Fruit fly (Drosophila melanogaster) whole organism, prepupa: ENCODE data around the gene CG1647.
A peak's percentile ranks its signal among the peaks of the same experiment; 100 is the strongest.

Experiments
- Blimp-1 ChIP-seq: fragments of 200-800 bp; sonication (Bioruptor generic); optimal IDR thresholded peaks from 3 replicates; lab custom pipeline; 2017; ENCODE audit warnings: missing biosample characterization, missing genetic modification characterization, mild to moderate bottlenecking, moderate library complexity, missing genetic modification reagents
- CG10631 ChIP-seq: fragments of 200-800 bp; sonication (Bioruptor generic); optimal IDR thresholded peaks from 2 replicates; lab custom pipeline; 2016; ENCODE audit warnings: missing biosample characterization, missing genetic modification characterization
- CG10669 ChIP-seq: fragments of 200-800 bp; sonication (Bioruptor generic); optimal IDR thresholded peaks from 3 replicates; lab custom pipeline; 2018; ENCODE audit warnings: missing biosample characterization, mild to moderate bottlenecking, missing genetic modification characterization, moderate library complexity
- CG11762 ChIP-seq: fragments of 200-800 bp; sonication (Bioruptor generic); optimal IDR thresholded peaks from 3 replicates; lab custom pipeline; 2016; ENCODE audit warnings: missing biosample characterization, missing genetic modification characterization; ENCODE audit not compliant: insufficient read depth
- CG11902 ChIP-seq: fragments of 200-800 bp; sonication (Bioruptor generic); optimal IDR thresholded peaks from 3 replicates; lab custom pipeline; 2016; ENCODE audit warnings: missing biosample characterization, missing genetic modification characterization
- CG15336 ChIP-seq: fragments of 200-800 bp; sonication (Bioruptor generic); IDR thresholded peaks from 2 replicates; pipeline ENCODE4 v1.3.6; 2022; ENCODE audit warnings: missing biosample characterization, missing genetic modification characterization
- CG16779 ChIP-seq: fragments of 200-800 bp; sonication (Bioruptor generic); optimal IDR thresholded peaks from 3 replicates; lab custom pipeline; 2017; ENCODE audit warnings: missing biosample characterization, mild to moderate bottlenecking, missing genetic modification characterization
- CG3032 ChIP-seq: fragments of 200-800 bp; optimal IDR thresholded peaks from 2 replicates; lab custom pipeline; 2019; ENCODE audit warnings: missing biosample characterization, mild to moderate bottlenecking, missing genetic modification characterization, moderate library complexity
- CG31627 ChIP-seq: fragments of 200-800 bp; sonication (Bioruptor generic); optimal IDR thresholded peaks from 3 replicates; lab custom pipeline; 2016; ENCODE audit warnings: missing biosample characterization, missing genetic modification characterization
- CG34406 ChIP-seq: fragments of 200-800 bp; sonication (Bioruptor generic); optimal IDR thresholded peaks from 3 replicates; lab custom pipeline; 2016; ENCODE audit warnings: missing biosample characterization, missing genetic modification characterization
- CG3919 ChIP-seq: fragments of 200-800 bp; sonication (Bioruptor generic); optimal IDR thresholded peaks from 3 replicates; lab custom pipeline; 2016; ENCODE audit warnings: missing biosample characterization, missing genetic modification characterization
- CG6163 ChIP-seq: fragments of 200-800 bp; sonication (Bioruptor generic); IDR thresholded peaks from 3 replicates; pipeline ENCODE4 v1.3.6; 2022; ENCODE audit warnings: missing biosample characterization, missing genetic modification characterization
- CG6276 ChIP-seq: fragments of 200-800 bp; sonication (Bioruptor generic); optimal IDR thresholded peaks from 2 replicates; lab custom pipeline; 2017; ENCODE audit warnings: missing biosample characterization, mild to moderate bottlenecking, missing genetic modification characterization
- CG6792 ChIP-seq: fragments of 200-800 bp; sonication (Bioruptor generic); optimal IDR thresholded peaks from 3 replicates; lab custom pipeline; 2016; ENCODE audit warnings: missing biosample characterization, missing genetic modification characterization
- CG6808 ChIP-seq: fragments of 200-800 bp; sonication (Bioruptor generic); optimal IDR thresholded peaks from 3 replicates; lab custom pipeline; 2017; ENCODE audit warnings: missing biosample characterization, missing genetic modification characterization, mild to moderate bottlenecking, moderate library complexity, missing genetic modification reagents
- CG7368 ChIP-seq: fragments of 200-800 bp; sonication (Bioruptor generic); optimal IDR thresholded peaks from 3 replicates; lab custom pipeline; 2016; ENCODE audit warnings: missing biosample characterization, missing genetic modification characterization
- CG8119 ChIP-seq: fragments of 200-800 bp; sonication (Bioruptor generic); IDR thresholded peaks from 3 replicates; pipeline ENCODE4 v1.3.6; 2022; ENCODE audit warnings: missing biosample characterization, missing genetic modification characterization
- CG8632 ChIP-seq: fragments of 200-800 bp; sonication (Bioruptor generic); optimal IDR thresholded peaks from 3 replicates; lab custom pipeline; 2016; ENCODE audit warnings: missing biosample characterization, missing genetic modification characterization
- CG9139 ChIP-seq: fragments of 200-800 bp; sonication (Bioruptor generic); optimal IDR thresholded peaks from 3 replicates; lab custom pipeline; 2017; ENCODE audit warnings: missing biosample characterization, mild to moderate bottlenecking, missing genetic modification characterization
- Eip78C ChIP-seq: fragments of 200-800 bp; sonication (Bioruptor generic); peaks from one replicate; lab custom pipeline; 2016; ENCODE audit warnings: missing biosample characterization, missing genetic modification characterization
- Eip93F ChIP-seq: fragments of 200-800 bp; sonication (Bioruptor generic); optimal IDR thresholded peaks from 2 replicates; lab custom pipeline; 2016; ENCODE audit warnings: missing biosample characterization, mild to moderate bottlenecking, missing genetic modification characterization
- Ets21C ChIP-seq: fragments of 200-800 bp; sonication (Bioruptor generic); optimal IDR thresholded peaks from 3 replicates; lab custom pipeline; 2016; ENCODE audit warnings: missing biosample characterization, missing genetic modification characterization
- Ets96B ChIP-seq: fragments of 200-800 bp; optimal IDR thresholded peaks from 2 replicates; lab custom pipeline; 2019; ENCODE audit warnings: missing biosample characterization, mild to moderate bottlenecking, missing genetic modification characterization, moderate library complexity
- Gug ChIP-seq: fragments of 200-800 bp; sonication (Bioruptor generic); IDR thresholded peaks from 2 replicates; pipeline ENCODE4 v1.3.6; 2022; ENCODE audit warnings: missing biosample characterization, missing genetic modification characterization
- Hr38 ChIP-seq: sonication (Bioruptor generic); optimal IDR thresholded peaks from 2 replicates; lab custom pipeline; 2016; ENCODE audit warnings: missing biosample characterization, missing genetic modification characterization
- Hr39 ChIP-seq: fragments of 200-800 bp; sonication (Bioruptor generic); optimal IDR thresholded peaks from 2 replicates; lab custom pipeline; 2016; ENCODE audit warnings: missing biosample characterization, missing genetic modification characterization
- Hr4 ChIP-seq: fragments of 200-800 bp; sonication (Bioruptor generic); optimal IDR thresholded peaks from 3 replicates; lab custom pipeline; 2016; ENCODE audit warnings: missing biosample characterization, missing genetic modification characterization
- Met ChIP-seq: fragments of 200-800 bp; sonication (Bioruptor generic); optimal IDR thresholded peaks from 3 replicates; lab custom pipeline; 2016; ENCODE audit warnings: missing biosample characterization, missing genetic modification characterization
- OdsH ChIP-seq: fragments of 200-800 bp; sonication (Bioruptor generic); optimal IDR thresholded peaks from 3 replicates; lab custom pipeline; 2016; ENCODE audit warnings: missing biosample characterization, missing genetic modification characterization
- Smox ChIP-seq: fragments of 200-800 bp; sonication (Bioruptor generic); optimal IDR thresholded peaks from 3 replicates; lab custom pipeline; 2016; ENCODE audit warnings: missing biosample characterization, missing genetic modification characterization
- Sox15 ChIP-seq: fragments of 200-800 bp; sonication (Bioruptor generic); optimal IDR thresholded peaks from 3 replicates; lab custom pipeline; 2016; ENCODE audit warnings: missing biosample characterization, missing genetic modification characterization
- achi ChIP-seq: fragments of 200-800 bp; sonication (Bioruptor generic); optimal IDR thresholded peaks from 3 replicates; lab custom pipeline; 2016; ENCODE audit warnings: missing biosample characterization, missing genetic modification characterization
- acj6 ChIP-seq: fragments of 200-800 bp; sonication (Bioruptor generic); optimal IDR thresholded peaks from 3 replicates; lab custom pipeline; 2016; ENCODE audit warnings: missing biosample characterization, missing genetic modification characterization
- cyc ChIP-seq: fragments of 200-800 bp; sonication (Bioruptor generic); optimal IDR thresholded peaks from 3 replicates; lab custom pipeline; 2016; ENCODE audit warnings: missing biosample characterization, missing genetic modification characterization
- dac ChIP-seq: fragments of 200-800 bp; sonication (Bioruptor generic); optimal IDR thresholded peaks from 2 replicates; lab custom pipeline; 2017; ENCODE audit warnings: missing biosample characterization, mild to moderate bottlenecking, missing genetic modification characterization
- eg ChIP-seq: fragments of 200-800 bp; sonication (Bioruptor generic); IDR thresholded peaks from 3 replicates; pipeline ENCODE4 v1.3.6; 2022; ENCODE audit warnings: missing biosample characterization, missing genetic modification characterization
- esn ChIP-seq: fragments of 200-800 bp; sonication (Bioruptor generic); optimal IDR thresholded peaks from 2 replicates; lab custom pipeline; 2016; ENCODE audit warnings: missing biosample characterization, mild to moderate bottlenecking, missing genetic modification characterization, moderate library complexity
- fd59A ChIP-seq: fragments of 200-800 bp; sonication (Bioruptor generic); optimal IDR thresholded peaks from 2 replicates; lab custom pipeline; 2017; ENCODE audit warnings: missing biosample characterization, mild to moderate bottlenecking, missing genetic modification characterization, missing genetic modification reagents
- fd85E ChIP-seq: fragments of 200-800 bp; sonication (Bioruptor generic); optimal IDR thresholded peaks from 3 replicates; lab custom pipeline; 2016; ENCODE audit warnings: missing biosample characterization, missing genetic modification characterization
- lz ChIP-seq: fragments of 200-800 bp; sonication (Bioruptor generic); optimal IDR thresholded peaks from 3 replicates; lab custom pipeline; 2016; ENCODE audit warnings: missing biosample characterization, missing genetic modification characterization
- net ChIP-seq: fragments of 200-800 bp; sonication (Bioruptor generic); optimal IDR thresholded peaks from 3 replicates; lab custom pipeline; 2016; ENCODE audit warnings: missing biosample characterization, missing genetic modification characterization
- pdm3 ChIP-seq: fragments of 200-800 bp; sonication (Bioruptor generic); optimal IDR thresholded peaks from 3 replicates; lab custom pipeline; 2016; ENCODE audit warnings: missing biosample characterization, missing genetic modification characterization
- salr ChIP-seq, 2 experiments: fragments of 200-800 bp; sonication (Bioruptor generic); optimal IDR thresholded peaks; 3 replicates each; lab custom pipeline; 2016 to 2018; ENCODE audit warnings: missing biosample characterization in 2 of 2, missing genetic modification characterization in 2 of 2, mild to moderate bottlenecking in 1 of 2
- spab ChIP-seq: fragments of 200-800 bp; sonication (Bioruptor generic); optimal IDR thresholded peaks from 2 replicates; lab custom pipeline; 2017; ENCODE audit warnings: missing biosample characterization, mild to moderate bottlenecking, missing genetic modification characterization, missing genetic modification reagents
- ss ChIP-seq, 2 experiments: fragments of 200-800 bp; sonication (Bioruptor generic); optimal IDR thresholded peaks; 2 replicates in 1 of 2; 3 replicates in 1 of 2; lab custom pipeline; 2017 to 2018; ENCODE audit warnings: mild to moderate bottlenecking in 2 of 2, missing biosample characterization in 2 of 2, missing genetic modification characterization in 2 of 2, moderate library complexity in 1 of 2
- svp ChIP-seq: fragments of 200-800 bp; sonication (Bioruptor generic); peaks from one replicate; lab custom pipeline; 2016; ENCODE audit warnings: missing biosample characterization, missing genetic modification characterization
- topi ChIP-seq: fragments of 200-800 bp; sonication (Bioruptor generic); optimal IDR thresholded peaks from 3 replicates; lab custom pipeline; 2016; ENCODE audit warnings: missing biosample characterization, missing genetic modification characterization
- vri ChIP-seq: fragments of 200-800 bp; sonication (Bioruptor generic); optimal IDR thresholded peaks from 3 replicates; lab custom pipeline; 2016; ENCODE audit warnings: missing biosample characterization, mild to moderate bottlenecking, missing genetic modification characterization

The CG1647 gene

DNA sequence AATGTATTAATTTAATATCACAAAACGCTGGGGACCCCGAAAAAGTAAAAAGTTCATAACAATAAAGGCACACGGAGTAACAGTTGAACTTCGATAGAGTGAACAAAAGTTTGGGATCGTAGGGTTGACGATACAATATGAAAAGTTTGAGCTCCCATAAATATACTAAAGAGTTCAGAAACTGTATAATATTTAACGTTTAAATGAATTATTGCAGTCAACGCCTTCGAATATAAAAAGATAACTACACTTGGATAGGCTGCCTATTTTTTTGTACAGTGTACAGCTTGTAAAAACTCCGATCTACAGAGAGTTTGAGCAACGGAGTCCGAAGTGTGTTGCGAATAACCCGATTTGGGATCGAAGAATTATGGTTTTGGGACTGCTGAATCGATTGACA lies 10.7 kb downstream of the CG1647 start (continued):
- no peak for TF ChIP-seq fd85E (GFP tag; lab: Kevin White, UChicago)
- no peak for TF ChIP-seq CG6163 (GFP tag; lab: Robert Waterston, UW)
- TF ChIP-seq CG10669 (GFP tag; lab: Kevin White, UChicago) = no peak
- no peak for TF ChIP-seq pdm3 (GFP tag; lab: Kevin White, UChicago)
- peak; percentile 65 for TF ChIP-seq esn (GFP tag; lab: Kevin White, UChicago)
- TF ChIP-seq CG3919 = no peak
- no peak for TF ChIP-seq eg (GFP tag; lab: Robert Waterston, UW)
- TF ChIP-seq Met (GFP tag; lab: Kevin White, UChicago) = no peak
- TF ChIP-seq fd59A = no peak
- no peak for TF ChIP-seq CG3032 (tag; lab: Kevin White, UChicago)
- TF ChIP-seq Smox (GFP tag; lab: Kevin White, UChicago) = no peak
- no peak for TF ChIP-seq CG11902 (GFP tag; lab: Kevin White, UChicago)
- TF ChIP-seq CG10631 = no peak
- TF ChIP-seq CG8119 (GFP tag; lab: Robert Waterston, UW) = no peak
- TF ChIP-seq Ets21C (GFP tag; lab: Kevin White, UChicago) = no peak
- TF ChIP-seq CG6792 = peak; percentile 33
- TF ChIP-seq achi (GFP tag; lab: Kevin White, UChicago) = no peak
- no peak for TF ChIP-seq topi (GFP tag; lab: Kevin White, UChicago)
- TF ChIP-seq salr (GFP tag; optimal IDR thresholded peaks at IDR 0.05; lab: Kevin White, UChicago) = no peak
- TF ChIP-seq Hr38 (GFP tag; lab: Kevin White, UChicago) = no peak
- no peak for TF ChIP-seq CG8632 (GFP tag; lab: Kevin White, UChicago)
- TF ChIP-seq Eip93F = no peak
- no peak for TF ChIP-seq Blimp-1
- TF ChIP-seq acj6 (GFP tag; lab: Kevin White, UChicago) = no peak
- no peak for TF ChIP-seq Ets96B (tag; lab: Kevin White, UChicago)
- no peak for TF ChIP-seq CG6808 (GFP tag; lab: Kevin White, UChicago)
- no peak for TF ChIP-seq Hr4
- TF ChIP-seq ss (GFP tag; optimal IDR thresholded peaks at IDR 0.05; lab: Kevin White, UChicago) = no peak
- TF ChIP-seq CG31627 (GFP tag; lab: Kevin White, UChicago) = peak; percentile 54
- TF ChIP-seq CG15336 = no peak
- TF ChIP-seq vri (GFP tag; lab: Kevin White, UChicago) = no peak
- no peak for TF ChIP-seq net (GFP tag; lab: Kevin White, UChicago)
- TF ChIP-seq spab = no peak
- no peak for TF ChIP-seq Hr39
- TF ChIP-seq OdsH (GFP tag; lab: Kevin White, UChicago) = no peak

DNA sequence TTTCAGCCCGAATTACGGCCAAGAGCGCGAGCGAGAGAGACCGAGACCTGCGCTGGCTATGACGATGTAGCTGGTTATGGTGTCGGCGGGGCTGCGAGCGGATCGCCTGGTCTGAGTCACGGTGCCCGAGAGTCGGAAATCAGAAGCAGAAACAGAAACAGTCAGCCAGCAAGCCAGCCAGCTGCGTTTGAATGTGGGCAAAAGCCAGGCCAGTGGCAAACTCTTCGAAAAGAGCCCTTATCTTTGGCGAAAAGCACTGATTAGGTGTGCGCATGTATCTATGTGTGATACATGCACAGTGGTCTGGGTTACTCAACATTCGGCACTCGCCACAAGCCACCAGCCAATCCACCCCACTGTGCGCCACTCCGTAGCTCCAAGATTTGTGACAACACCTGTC lies 11.2 kb downstream of the CG1647 start:
- TF ChIP-seq vri (GFP tag; lab: Kevin White, UChicago) (peak; percentile 7), svp (GFP tag; lab: Kevin White, UChicago) (peak; percentile 37), Blimp-1 (no peak)
- TF ChIP-seq, all 60 proteins: peak for 2

DNA sequence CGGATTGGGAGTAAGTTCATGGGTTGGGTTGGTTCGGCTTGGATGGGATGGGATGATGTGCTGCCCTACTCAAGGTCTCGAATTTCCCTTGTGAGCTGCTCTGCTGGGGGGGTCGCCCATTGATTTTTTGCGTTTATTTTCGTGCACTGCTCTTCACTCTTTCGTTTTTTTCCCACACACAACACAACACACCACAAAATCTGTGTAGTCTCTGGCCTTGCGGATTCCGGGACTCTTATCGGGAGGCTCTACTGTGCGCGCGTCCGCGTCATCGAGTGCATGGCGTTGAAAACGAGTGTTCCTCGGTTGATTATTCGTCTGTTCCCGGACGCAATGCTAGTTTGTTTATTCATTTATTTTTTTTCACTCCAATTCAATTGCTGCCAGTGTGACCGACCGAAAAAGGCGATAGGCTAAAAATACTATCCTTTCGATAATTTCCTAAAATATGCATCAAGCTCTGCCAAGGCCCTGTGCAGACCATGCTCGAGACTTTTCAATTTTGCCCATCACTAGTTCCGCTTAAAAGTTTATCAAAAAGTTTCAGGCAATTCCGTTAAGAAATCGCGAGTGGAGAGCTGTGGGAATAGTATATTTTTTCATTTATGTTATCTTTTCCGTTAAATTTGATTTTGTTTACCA lies 11.7 kb downstream of the CG1647 start, which contains the start of gene WASp:
TSS of gene WASp (minus strand) at position 399 of the 642 bp plus-strand sequence.
- TF ChIP-seq CG3919 (no peak), CG7368 (no peak), salr (GFP tag; optimal IDR thresholded peaks at IDR 0.05; lab: Kevin White, UChicago) (peak; percentile 9 to 57), CG9139 (GFP tag; lab: Kevin White, UChicago) (no peak), spab (no peak), cyc (GFP tag; lab: Kevin White, UChicago) (no peak), lz (peak; percentile 68), ss (GFP tag; optimal IDR thresholded peaks at IDR 0.05; lab: Kevin White, UChicago) (peak in 1 of 2 experiments; percentile 55), CG11762 (no peak), CG8119 (GFP tag; lab: Robert Waterston, UW) (peak; percentile 58; the same call in 2 of the 3 replicates), Eip78C (peak; percentile 85), dac (GFP tag; lab: Kevin White, UChicago) (peak; percentile 47), CG34406 (GFP tag; lab: Kevin White, UChicago) (no peak), CG6276 (GFP tag; lab: Kevin White, UChicago) (peak; percentile 23), CG31627 (GFP tag; lab: Kevin White, UChicago) (peak; percentile 48), Gug (no peak; the same call in 1 of the 2 replicates), CG16779 (tag; lab: Kevin White, UChicago) (peak; percentile 59), pdm3 (GFP tag; lab: Kevin White, UChicago) (peak; percentile 66), Ets21C (GFP tag; lab: Kevin White, UChicago) (peak; percentile 26), fd85E (GFP tag; lab: Kevin White, UChicago) (peak; percentile 51), fd59A (peak; percentile 3), acj6 (GFP tag; lab: Kevin White, UChicago) (peak; percentile 56), Sox15 (GFP tag; lab: Kevin White, UChicago) (peak; percentile 21)
